Worm (Caenorhabditis elegans) whole organism, L4 larva: ENCODE data around the gene Y43F8C.11.

ENCODE experiments used
- Y5F2A.4 ChIP-seq: fragments of 200-800 bp; sonication (Bioruptor generic); optimal IDR thresholded peaks from 2 replicates; lab custom pipeline; 2018; ENCODE audit warnings: mild to moderate bottlenecking, missing genetic modification characterization, missing compliant biosample characterization
- aha-1 ChIP-seq: fragments of 150-350 bp; peaks from one replicate; lab custom pipeline; 2014; ENCODE audit warnings: missing biosample characterization, missing genetic modification characterization
- aly-2 ChIP-seq: sonication (generic microtip); optimal IDR thresholded peaks from 2 replicates; lab custom pipeline; 2018; ENCODE audit warnings: missing biosample characterization, missing genetic modification characterization
- ama-1 ChIP-seq: fragments of 150-350 bp; optimal IDR thresholded peaks from 2 replicates; lab custom pipeline; 2014; ENCODE audit warnings: inconsistent platforms, mixed read lengths
- egl-27 ChIP-seq: sonication (generic microtip); optimal IDR thresholded peaks from 3 replicates; lab custom pipeline; 2017; ENCODE audit warnings: missing biosample characterization, missing genetic modification reagents, missing genetic modification characterization
- mep-1 ChIP-seq: fragments of 150-350 bp; sonication (generic microtip); optimal IDR thresholded peaks from 3 replicates; lab custom pipeline; 2014; ENCODE audit warnings: missing biosample characterization, missing genetic modification characterization
- nhr-11 ChIP-seq: fragments of 150-350 bp; optimal IDR thresholded peaks from 2 replicates; lab custom pipeline; 2014; ENCODE audit warnings: missing biosample characterization, missing genetic modification characterization
- nhr-237 ChIP-seq: sonication (generic microtip); optimal IDR thresholded peaks from 2 replicates; lab custom pipeline; 2017; ENCODE audit warnings: missing biosample characterization, missing genetic modification characterization
- nhr-25 ChIP-seq: sonication (generic microtip); optimal IDR thresholded peaks from 2 replicates; lab custom pipeline; 2017; ENCODE audit warnings: missing genetic modification characterization, mild to moderate bottlenecking, missing compliant biosample characterization, antibody characterized with exemption, moderate library complexity, borderline replicate concordance; ENCODE audit not compliant: insufficient read depth
- nhr-48 ChIP-seq: sonication (generic microtip); optimal IDR thresholded peaks from 2 replicates; lab custom pipeline; 2016; ENCODE audit warnings: mild to moderate bottlenecking, missing genetic modification characterization, missing compliant biosample characterization
- nhr-76 ChIP-seq: fragments of 150-350 bp; optimal IDR thresholded peaks from 2 replicates; lab custom pipeline; 2014; ENCODE audit warnings: missing biosample characterization, missing genetic modification characterization
- pha-4 ChIP-seq, 2 experiments: fragments of 150-350 bp in 1 of 2; fragments of 200-800 bp in 1 of 2; sonication (Bioruptor generic) in 1 of 2; IDR thresholded peaks in 1 of 2; optimal IDR thresholded peaks in 1 of 2; 2 replicates each; pipeline versions ENCODE4 v1.3.6 to Lab custom; 2014 to 2022; ENCODE audit warnings: missing genetic modification characterization in 2 of 2, missing genetic modification reagents in 2 of 2, missing biosample characterization in 1 of 2, missing compliant biosample characterization in 1 of 2
- php-3 ChIP-seq: fragments of 200-800 bp; sonication (Bioruptor generic); IDR thresholded peaks from 2 replicates; pipeline ENCODE4 v1.3.6; 2022; ENCODE audit warnings: missing genetic modification reagents, missing genetic modification characterization, missing compliant biosample characterization
- snpc-4 ChIP-seq: fragments of 150-350 bp; optimal IDR thresholded peaks from 2 replicates; lab custom pipeline; 2014; ENCODE audit warnings: missing biosample characterization, missing genetic modification characterization

DNA sequence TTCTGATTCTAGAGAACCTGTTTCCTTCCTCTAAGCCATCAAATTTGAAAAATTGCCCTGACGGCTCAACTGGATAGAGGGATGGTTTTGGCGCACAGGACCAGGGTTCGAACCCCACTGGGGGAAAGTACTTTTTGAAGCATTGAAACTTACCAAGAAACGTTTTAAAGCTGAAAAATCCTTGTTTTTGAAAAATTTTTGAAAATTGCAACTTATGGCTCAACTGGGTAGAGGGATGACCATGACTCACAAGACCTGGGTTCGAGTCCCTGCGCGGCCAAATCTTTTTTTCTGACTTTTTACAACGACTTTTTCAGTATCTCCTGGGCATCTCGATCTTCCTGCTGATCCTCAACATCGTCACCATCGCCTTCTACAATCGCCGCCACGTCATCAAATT lies 807 bp downstream of the Y43F8C.11 start:
- TF ChIP-seq nhr-76 (tag; lab: Kevin White, UChicago) = no peak
- no peak for TF ChIP-seq nhr-25
- TF ChIP-seq mep-1 (tag; lab: Kevin White, UChicago) = no peak
- no peak for TF ChIP-seq nhr-11 (tag; lab: Kevin White, UChicago)
- no peak for TF ChIP-seq pha-4 (GFP tag; IDR thresholded peaks at IDR 0.05; lab: Robert Waterston, UW)
- TF ChIP-seq pha-4 (tag; optimal IDR thresholded peaks at IDR 0.05; lab: Kevin White, UChicago) = no peak
- TF ChIP-seq php-3 (GFP tag; lab: Robert Waterston, UW) = no peak
- TF ChIP-seq nhr-48 (tag; lab: Kevin White, UChicago) = no peak
- no peak for TF ChIP-seq Y5F2A.4 (GFP tag; lab: Kevin White, UChicago)
- no peak for TF ChIP-seq aly-2 (tag; lab: Kevin White, UChicago)
- no peak for TF ChIP-seq egl-27 (tag; lab: Kevin White, UChicago)
- TF ChIP-seq ama-1 (lab: Kevin White, UChicago) = no peak
- TF ChIP-seq snpc-4 (tag; lab: Kevin White, UChicago) = no peak
- TF ChIP-seq nhr-237 (tag; lab: Kevin White, UChicago) = no peak
- no peak for TF ChIP-seq aha-1 (tag; lab: Kevin White, UChicago)
